Fruit fly (Drosophila melanogaster) whole organism, embryonic: Measurements from ENCODE around the gene CG44261.

ENCODE experiments used
- CG11696 ChIP-seq: fragments of 200-800 bp; sonication (Bioruptor generic); IDR thresholded peaks from 2 replicates; pipeline ENCODE4 v1.3.6; 2022; ENCODE audit warnings: missing biosample characterization, missing genetic modification characterization
- CG12299 ChIP-seq: fragments of 200-800 bp; sonication (Bioruptor generic); optimal IDR thresholded peaks from 2 replicates; lab custom pipeline; 2018; ENCODE audit warnings: missing biosample characterization, mild to moderate bottlenecking, missing genetic modification characterization
- CG12744 ChIP-seq: fragments of 200-800 bp; sonication (Bioruptor generic); optimal IDR thresholded peaks from 2 replicates; lab custom pipeline; 2016; ENCODE audit warnings: missing biosample characterization, missing genetic modification characterization
- CG13287 ChIP-seq: fragments of 200-800 bp; sonication (Bioruptor generic); IDR thresholded peaks from 2 replicates; pipeline ENCODE4 v1.3.6; 2022; ENCODE audit warnings: missing biosample characterization, missing genetic modification characterization; ENCODE audit not compliant: partially characterized antibody
- CG13624 ChIP-seq: fragments of 200-800 bp; sonication (Bioruptor generic); optimal IDR thresholded peaks from 2 replicates; lab custom pipeline; 2016; ENCODE audit warnings: missing biosample characterization, missing genetic modification characterization
- CG14710 ChIP-seq: fragments of 200-800 bp; sonication (Bioruptor generic); optimal IDR thresholded peaks from 3 replicates; lab custom pipeline; 2019; ENCODE audit warnings: missing biosample characterization, mild to moderate bottlenecking, missing genetic modification characterization, moderate library complexity
- CG15073 ChIP-seq: fragments of 200-800 bp; sonication (Bioruptor generic); optimal IDR thresholded peaks from 2 replicates; lab custom pipeline; 2016; ENCODE audit warnings: missing biosample characterization, missing genetic modification characterization
- CG17359 ChIP-seq: fragments of 200-800 bp; sonication (Bioruptor generic); optimal IDR thresholded peaks from 3 replicates; lab custom pipeline; 2018; ENCODE audit warnings: missing biosample characterization, mild to moderate bottlenecking, missing genetic modification characterization, moderate library complexity
- CG17568 ChIP-seq: fragments of 200-800 bp; sonication (Bioruptor generic); optimal IDR thresholded peaks from 2 replicates; lab custom pipeline; 2018; ENCODE audit warnings: missing biosample characterization, mild to moderate bottlenecking, missing genetic modification characterization, moderate library complexity
- CG17612 ChIP-seq: fragments of 200-800 bp; sonication (Bioruptor generic); IDR thresholded peaks from 2 replicates; pipeline ENCODE4 v1.3.6; 2022; ENCODE audit warnings: missing biosample characterization, missing genetic modification characterization
- CG2199 ChIP-seq: fragments of 200-800 bp; sonication (Bioruptor generic); IDR thresholded peaks from 3 replicates; pipeline ENCODE4 v1.3.6; 2022; ENCODE audit warnings: missing biosample characterization, missing genetic modification characterization
- CG31441 ChIP-seq: fragments of 200-800 bp; sonication (Bioruptor generic); IDR thresholded peaks from 2 replicates; pipeline ENCODE4 v1.3.6; 2022; ENCODE audit warnings: missing biosample characterization, missing genetic modification characterization
- CG32532 ChIP-seq: fragments of 200-800 bp; sonication (Bioruptor generic); IDR thresholded peaks from 2 replicates; pipeline ENCODE4 v1.3.6; 2022; ENCODE audit warnings: missing biosample characterization, missing genetic modification characterization
- CG32772 ChIP-seq: fragments of 200-800 bp; sonication (Bioruptor generic); IDR thresholded peaks from 2 replicates; pipeline ENCODE4 v1.3.6; 2022; ENCODE audit warnings: missing biosample characterization, missing genetic modification characterization
- CG4820 ChIP-seq: fragments of 200-800 bp; sonication (Bioruptor generic); optimal IDR thresholded peaks from 3 replicates; lab custom pipeline; 2016; ENCODE audit warnings: missing biosample characterization, missing genetic modification characterization
- CG6854 ChIP-seq: fragments of 200-800 bp; sonication (Bioruptor generic); optimal IDR thresholded peaks from 3 replicates; lab custom pipeline; 2017; ENCODE audit warnings: missing biosample characterization, mild to moderate bottlenecking, missing genetic modification characterization
- D ChIP-seq, 2 experiments: fragments of 200-800 bp in 1 of 2; fragments of >200 bp in 1 of 2; sonication (Bioruptor generic) in 1 of 2; optimal IDR thresholded peaks; 2 replicates in 1 of 2; 3 replicates in 1 of 2; lab custom pipeline; 2017; ENCODE audit warnings: mild to moderate bottlenecking in 1 of 2, missing biosample characterization in 1 of 2, missing genetic modification characterization in 1 of 2, missing genetic modification reagents in 1 of 2
- Dbx ChIP-seq: fragments of 200-800 bp; sonication (Bioruptor generic); IDR thresholded peaks from 3 replicates; pipeline ENCODE4 v1.3.6; 2022; ENCODE audit warnings: missing biosample characterization, missing genetic modification characterization
- Drgx ChIP-seq: fragments of 200-800 bp; sonication (Bioruptor generic); IDR thresholded peaks from 2 replicates; pipeline ENCODE4 v1.3.6; 2022; ENCODE audit warnings: missing biosample characterization, missing genetic modification characterization
- Gsc ChIP-seq: fragments of 200-800 bp; sonication (Bioruptor generic); IDR thresholded peaks from 2 replicates; pipeline ENCODE4 v1.3.6; 2022; ENCODE audit warnings: missing biosample characterization, missing genetic modification characterization
- Hmr ChIP-seq: fragments of 200-800 bp; sonication (Bioruptor generic); optimal IDR thresholded peaks from 3 replicates; lab custom pipeline; 2017; ENCODE audit warnings: mild to moderate bottlenecking, missing biosample characterization, missing genetic modification reagents, missing genetic modification characterization
- Hr3 ChIP-seq: fragments of 200-800 bp; sonication (Bioruptor generic); optimal IDR thresholded peaks from 3 replicates; lab custom pipeline; 2016; ENCODE audit warnings: missing biosample characterization, missing genetic modification characterization
- MESR4 ChIP-seq: fragments of 200-800 bp; sonication (Bioruptor generic); optimal IDR thresholded peaks from 2 replicates; lab custom pipeline; 2018; ENCODE audit warnings: missing biosample characterization, mild to moderate bottlenecking, missing genetic modification characterization, moderate library complexity
- MTF-1 ChIP-seq: fragments of 200-800 bp; sonication (Bioruptor generic); optimal IDR thresholded peaks from 2 replicates; lab custom pipeline; 2018; ENCODE audit warnings: missing biosample characterization, mild to moderate bottlenecking, missing genetic modification characterization, borderline replicate concordance
- Opbp ChIP-seq: fragments of 200-800 bp; sonication (Bioruptor generic); IDR thresholded peaks from 3 replicates; pipeline ENCODE4 v1.3.6; 2022; ENCODE audit warnings: missing biosample characterization, missing genetic modification characterization; ENCODE audit not compliant: partially characterized antibody
- Side ChIP-seq: fragments of 200-800 bp; sonication (Bioruptor generic); optimal IDR thresholded peaks from 2 replicates; lab custom pipeline; 2016; ENCODE audit warnings: missing biosample characterization, missing genetic modification characterization
- Sox102F ChIP-seq: fragments of 200-800 bp; sonication (Bioruptor generic); optimal IDR thresholded peaks from 2 replicates; lab custom pipeline; 2018; ENCODE audit warnings: missing biosample characterization, mild to moderate bottlenecking, missing genetic modification characterization, moderate library complexity
- Usf ChIP-seq: fragments of 200-800 bp; sonication (Bioruptor generic); optimal IDR thresholded peaks from 2 replicates; lab custom pipeline; 2017; ENCODE audit warnings: missing genotype, missing biosample characterization, missing genetic modification characterization
- ac ChIP-seq: fragments of 200-800 bp; sonication (Bioruptor generic); optimal IDR thresholded peaks from 3 replicates; lab custom pipeline; 2017; ENCODE audit warnings: missing biosample characterization, mild to moderate bottlenecking, missing genetic modification characterization
- ara ChIP-seq: fragments of 200-800 bp; sonication (Bioruptor generic); IDR thresholded peaks from 2 replicates; pipeline ENCODE4 v1.3.6; 2022; ENCODE audit warnings: missing biosample characterization, missing genetic modification characterization
- ato ChIP-seq: fragments of 200-800 bp; sonication (Bioruptor generic); IDR thresholded peaks from 2 replicates; pipeline ENCODE4 v1.3.6; 2022; ENCODE audit warnings: missing biosample characterization, missing genetic modification characterization; ENCODE audit not compliant: partially characterized antibody
- chm ChIP-seq: fragments of 200-800 bp; sonication (Bioruptor generic); IDR thresholded peaks from 2 replicates; pipeline ENCODE4 v1.3.6; 2022; ENCODE audit warnings: missing biosample characterization, missing genetic modification characterization
- ci ChIP-seq: fragments of 200-800 bp; sonication (Bioruptor generic); IDR thresholded peaks from 3 replicates; pipeline ENCODE4 v1.3.6; 2022; ENCODE audit warnings: missing biosample characterization, missing genetic modification characterization
- dan ChIP-seq: fragments of 200-800 bp; sonication (Bioruptor generic); IDR thresholded peaks from 2 replicates; pipeline ENCODE4 v1.3.6; 2022; ENCODE audit warnings: missing biosample characterization, missing genetic modification characterization
- exex ChIP-seq: fragments of 200-800 bp; sonication (Bioruptor generic); optimal IDR thresholded peaks from 4 replicates; lab custom pipeline; 2018; ENCODE audit warnings: missing biosample characterization, mild to moderate bottlenecking, missing genetic modification characterization, moderate library complexity
- gsb-n ChIP-seq: fragments of 200-800 bp; sonication (Bioruptor generic); optimal IDR thresholded peaks from 3 replicates; lab custom pipeline; 2018; ENCODE audit warnings: missing biosample characterization, mild to moderate bottlenecking, missing genetic modification characterization
- gt ChIP-seq: fragments of 200-800 bp; sonication (Bioruptor generic); IDR thresholded peaks from 2 replicates; pipeline ENCODE4 v1.3.6; 2022; ENCODE audit warnings: missing biosample characterization, missing genetic modification characterization
- jigr1 ChIP-seq: fragments of 200-800 bp; sonication (Bioruptor generic); IDR thresholded peaks from 3 replicates; pipeline ENCODE4 v1.3.6; 2022; ENCODE audit warnings: missing biosample characterization, missing genetic modification characterization
- knrl ChIP-seq: fragments of 200-800 bp; sonication (Bioruptor generic); IDR thresholded peaks from 3 replicates; pipeline ENCODE4 v1.3.6; 2022; ENCODE audit warnings: missing biosample characterization, missing genetic modification characterization; ENCODE audit not compliant: partially characterized antibody
- pan ChIP-seq, 4 experiments: fragments of >200 bp in 3 of 4; fragments of 200-800 bp in 1 of 4; sonication (Bioruptor generic) in 1 of 4; optimal IDR thresholded peaks in 3 of 4; IDR thresholded peaks in 1 of 4; 2 replicates each; pipeline versions ENCODE4 v1.3.6 to Lab custom; 2017 to 2022; ENCODE audit warnings: missing biosample characterization in 2 of 4, missing genetic modification characterization in 2 of 4, mixed read lengths in 1 of 4
- row ChIP-seq: fragments of 200-800 bp; sonication (Bioruptor generic); IDR thresholded peaks from 3 replicates; pipeline ENCODE4 v1.3.6; 2022; ENCODE audit warnings: missing biosample characterization, missing genetic modification characterization
- scrt ChIP-seq: fragments of 200-800 bp; sonication (Bioruptor generic); optimal IDR thresholded peaks from 2 replicates; lab custom pipeline; 2018; ENCODE audit warnings: missing biosample characterization, mild to moderate bottlenecking, missing genetic modification characterization, moderate library complexity
- sd ChIP-seq: fragments of 200-800 bp; sonication (Bioruptor generic); optimal IDR thresholded peaks from 3 replicates; lab custom pipeline; 2018; ENCODE audit warnings: missing biosample characterization, mild to moderate bottlenecking, missing genetic modification characterization, moderate library complexity
- shn ChIP-seq: fragments of 200-800 bp; sonication (Bioruptor generic); optimal IDR thresholded peaks from 3 replicates; lab custom pipeline; 2016; ENCODE audit warnings: missing biosample characterization, missing genetic modification characterization
- tgo ChIP-seq: fragments of 200-800 bp; sonication (Bioruptor generic); IDR thresholded peaks from 3 replicates; pipeline ENCODE4 v1.3.6; 2022; ENCODE audit warnings: missing biosample characterization, missing genetic modification characterization
- trh ChIP-seq: fragments of 200-800 bp; sonication (Bioruptor generic); optimal IDR thresholded peaks from 2 replicates; lab custom pipeline; 2016; ENCODE audit warnings: missing biosample characterization, missing genetic modification characterization
- unc-4 ChIP-seq: fragments of 200-800 bp; sonication (Bioruptor generic); IDR thresholded peaks from 2 replicates; pipeline ENCODE4 v1.3.6; 2022; ENCODE audit warnings: missing biosample characterization, missing genetic modification characterization; ENCODE audit not compliant: partially characterized antibody
- vvl ChIP-seq: fragments of 200-800 bp; sonication (Bioruptor generic); IDR thresholded peaks from 2 replicates; pipeline ENCODE4 v1.3.6; 2022; ENCODE audit warnings: missing biosample characterization, missing genetic modification characterization

Gene CG44261

DNA sequence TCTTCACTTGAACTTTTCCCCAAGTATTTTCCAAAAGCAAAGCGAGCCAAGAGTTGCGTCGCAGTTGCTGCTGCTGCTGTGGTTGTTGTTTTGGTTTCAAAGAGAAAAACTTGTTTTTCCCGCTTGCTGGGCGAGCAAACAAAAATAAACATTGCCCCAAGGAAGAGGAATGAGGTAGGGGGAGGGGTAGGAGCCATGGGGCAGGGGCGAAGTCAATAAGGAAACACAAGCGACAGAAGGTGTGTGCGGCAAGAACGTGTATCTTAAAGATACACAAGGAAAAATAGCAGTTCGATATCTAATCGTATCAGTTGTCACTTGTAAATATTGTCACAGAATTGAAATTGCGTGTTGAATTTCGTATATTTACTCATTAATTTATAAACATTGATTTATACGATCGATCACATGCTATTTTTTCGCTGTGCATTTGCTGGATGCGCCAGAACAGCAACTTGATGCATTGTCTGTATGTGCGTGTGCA lies 14.4 kb downstream of the CG44261 start (continued):
- no peak for TF ChIP-seq CG12744
- TF ChIP-seq scrt (GFP tag; lab: Kevin White, UChicago) = peak; percentile 39
- TF ChIP-seq trh (GFP tag; lab: Kevin White, UChicago) = peak; percentile 3
- peak; percentile 75 for TF ChIP-seq vvl (GFP tag; lab: Robert Waterston, UW)
- TF ChIP-seq CG12299 = peak; percentile 40
- TF ChIP-seq pan (optimal IDR thresholded peaks at IDR 0.05; lab: Kevin White, UChicago) = no peak
- TF ChIP-seq pan (GFP tag; optimal IDR thresholded peaks at IDR 0.05 in 1 of 2, IDR thresholded peaks at IDR 0.05 in 1 of 2) = peak in 1 of 2 experiments; percentile 68
- TF ChIP-seq knrl (GFP tag; lab: Robert Waterston, UW) = 0 out of 3 replicates have a peak, but pooled peaks have one; percentile 14
- peak; percentile 52 for TF ChIP-seq sd (tag; lab: Kevin White, UChicago)
- TF ChIP-seq Gsc = no peak
- TF ChIP-seq D (optimal IDR thresholded peaks at IDR 0.05; lab: Kevin White, UChicago) = no peak
- peak; percentile 80 for TF ChIP-seq D (GFP tag; optimal IDR thresholded peaks at IDR 0.05; lab: Kevin White, UChicago)
- peak; percentile 25 for TF ChIP-seq MESR4 (GFP tag; lab: Kevin White, UChicago)
- peak; percentile 78 for TF ChIP-seq chm
- TF ChIP-seq CG17612 (GFP tag; lab: Robert Waterston, UW) = 0 out of 2 replicates have a peak, but pooled peaks have one; percentile 39
- no peak for TF ChIP-seq jigr1 (GFP tag; lab: Robert Waterston, UW)
- TF ChIP-seq ara = peak; percentile 89
- TF ChIP-seq CG32532 = peak; percentile 56; the same call in 1 of the 2 replicates
- peak; percentile 59 for TF ChIP-seq Sox102F
- TF ChIP-seq Opbp = no peak
- peak; percentile 21 for TF ChIP-seq Usf
- TF ChIP-seq Drgx (GFP tag; lab: Robert Waterston, UW) = peak; percentile 97
- TF ChIP-seq exex (tag; lab: Kevin White, UChicago) = peak; percentile 4
- TF ChIP-seq CG4820 (GFP tag; lab: Kevin White, UChicago) = peak; percentile 58
- peak; percentile 81 for TF ChIP-seq CG17568 (GFP tag; lab: Kevin White, UChicago)
- peak; percentile 61; the same call in 2 of the 3 replicates for TF ChIP-seq tgo (GFP tag; lab: Robert Waterston, UW)
- TF ChIP-seq gt = no peak
- TF ChIP-seq Side (GFP tag; lab: Kevin White, UChicago) = peak; percentile 29
- TF ChIP-seq ato (GFP tag; lab: Robert Waterston, UW) = no peak
- no peak for TF ChIP-seq CG13287 (GFP tag; lab: Robert Waterston, UW)
- peak; percentile 81 for TF ChIP-seq MTF-1 (GFP tag; lab: Kevin White, UChicago)
- peak; percentile 35; the same call in 1 of the 3 replicates for TF ChIP-seq Dbx (GFP tag; lab: Robert Waterston, UW)
- TF ChIP-seq Hr3 = peak; percentile 38
- TF ChIP-seq unc-4 (GFP tag; lab: Robert Waterston, UW) = no peak
- TF ChIP-seq CG32772 = peak; percentile 49; the same call in 1 of the 2 replicates
- TF ChIP-seq CG31441 = peak; percentile 72
- peak; percentile 38 for TF ChIP-seq shn (GFP tag; lab: Kevin White, UChicago)
- peak; percentile 87 for TF ChIP-seq ci (GFP tag; lab: Robert Waterston, UW)
- TF ChIP-seq CG17359 (tag; lab: Kevin White, UChicago) = peak; percentile 82
- no peak for TF ChIP-seq CG11696 (GFP tag; lab: Robert Waterston, UW)
- 0 out of 3 replicates have a peak, but pooled peaks have one; percentile 18 for TF ChIP-seq CG2199 (GFP tag; lab: Robert Waterston, UW)
- peak; percentile 84 for TF ChIP-seq ac (GFP tag; lab: Kevin White, UChicago)
- TF ChIP-seq CG13624 (GFP tag; lab: Kevin White, UChicago) = no peak
- TF ChIP-seq row = peak; percentile 75
- TF ChIP-seq dan (GFP tag; lab: Robert Waterston, UW) = 0 out of 2 replicates have a peak, but pooled peaks have one; percentile 6
- TF ChIP-seq CG14710 (tag; lab: Kevin White, UChicago) = peak; percentile 85
- peak; percentile 80 for TF ChIP-seq gsb-n
- TF ChIP-seq CG15073 (GFP tag; lab: Kevin White, UChicago) = peak; percentile 13
- TF ChIP-seq CG6854 (GFP tag; lab: Kevin White, UChicago) = peak; percentile 13
- peak; percentile 77 for TF ChIP-seq Hmr
